Worm (Caenorhabditis elegans) whole organism, early embryonic: ENCODE measurements around the gene R13H4.5.

Experiments used
- aly-1 ChIP-seq: sonication (generic microtip); optimal IDR thresholded peaks from 2 replicates; lab custom pipeline; 2016; ENCODE audit warnings: missing genetic modification characterization, missing compliant biosample characterization
- ama-1 ChIP-seq: fragments of 150-350 bp; optimal IDR thresholded peaks from 2 replicates; lab custom pipeline; 2014
- ceh-36 ChIP-seq: sonication (generic microtip); optimal IDR thresholded peaks from 2 replicates; lab custom pipeline; 2016; ENCODE audit warnings: missing genetic modification characterization, inconsistent platforms, missing compliant biosample characterization
- pes-1 ChIP-seq: fragments of 200-800 bp; sonication (Bioruptor generic); IDR thresholded peaks from 2 replicates; pipeline ENCODE4 v1.3.6; 2022; ENCODE audit warnings: missing genetic modification reagents, missing genetic modification characterization, missing compliant biosample characterization
- scrt-1 ChIP-seq: fragments of 200-800 bp; sonication (Bioruptor generic); IDR thresholded peaks from 2 replicates; pipeline ENCODE4 v1.3.6; 2022; ENCODE audit warnings: missing genetic modification characterization, missing compliant biosample characterization
- tbx-11 ChIP-seq: fragments of 200-800 bp; sonication (Bioruptor generic); IDR thresholded peaks from 2 replicates; pipeline ENCODE4 v1.3.6; 2022; ENCODE audit warnings: missing genetic modification characterization, missing compliant biosample characterization
- tra-4 ChIP-seq: sonication (generic microtip); optimal IDR thresholded peaks from 2 replicates; lab custom pipeline; 2017; ENCODE audit warnings: missing genetic modification characterization, missing compliant biosample characterization

DNA sequence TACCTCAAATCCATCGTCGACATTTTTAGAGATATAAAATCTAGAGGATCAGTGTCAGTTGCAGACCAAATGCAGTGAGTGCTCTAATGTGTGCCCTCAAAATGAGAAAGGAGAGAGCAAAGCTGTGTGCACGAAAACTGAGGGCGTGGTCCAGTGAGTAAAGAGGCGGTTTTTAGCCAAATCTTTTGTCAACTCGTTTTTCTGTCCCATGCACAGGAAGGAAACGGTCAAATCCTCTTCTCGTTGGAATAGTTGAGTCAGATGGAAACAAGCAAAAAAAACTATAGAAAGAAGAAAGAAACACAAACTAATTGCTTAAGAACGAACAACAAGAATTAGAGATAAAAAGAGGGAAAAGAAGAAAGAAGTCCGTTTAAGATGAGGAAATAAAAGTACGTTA is 48.6 kb upstream of the R13H4.5 start, which contains the start of gene D2023.3:
- TF ChIP-seq ceh-36 (tag; lab: Kevin White, UChicago): no peak
- no peak for TF ChIP-seq ama-1 (lab: Kevin White, UChicago)
- TF ChIP-seq aly-1 (tag; lab: Kevin White, UChicago): no peak
- TF ChIP-seq scrt-1 (GFP tag; lab: Robert Waterston, UW): no peak
- TF ChIP-seq tra-4: no peak
- no peak for TF ChIP-seq tbx-11
- no peak for TF ChIP-seq pes-1 (GFP tag; lab: Robert Waterston, UW)
